ENCODE assay signal across 1 worm cellular context in genomic region chrX:2536246-2536772, ce11.
A peak's percentile ranks its signal among the peaks of the same experiment; 100 is the strongest.
TF ChIP-seq lines count a peak whose summit lies in the region.

No protein-coding gene starts in this region.

TF ChIP-seq in whole organism, L1 larva, 84 proteins besides CTCF, POLR2A, EP300 and RAD21 (continued from another document):
- TF ChIP-seq C16A3.4 (tag; optimal IDR thresholded peaks at IDR 0.05; lab: Kevin White, UChicago) (peak; percentile 68), nhr-47 (tag; optimal IDR thresholded peaks at IDR 0.05; lab: Kevin White, UChicago) (peak; percentile 90), rnt-1 (tag; optimal IDR thresholded peaks at IDR 0.05; lab: Kevin White, UChicago) (peak; percentile 90), snu-23 (GFP tag; optimal IDR thresholded peaks at IDR 0.05; lab: Kevin White, UChicago) (peak; percentile 92), unc-130 (tag; optimal IDR thresholded peaks at IDR 0.05; lab: Kevin White, UChicago) (no peak), pag-3 (tag; optimal IDR thresholded peaks at IDR 0.05; lab: Kevin White, UChicago; ENCODE audit: borderline replicate concordance, insufficient read depth) (no peak), lin-13 (GFP tag; optimal IDR thresholded peaks at IDR 0.05; lab: Kevin White, UChicago) (peak; percentile 67), swsn-7 (tag; optimal IDR thresholded peaks at IDR 0.05; lab: Kevin White, UChicago) (peak; percentile 88), aha-1 (tag; optimal IDR thresholded peaks at IDR 0.05; lab: Kevin White, UChicago) (peak; percentile 76), mdl-1 (tag; optimal IDR thresholded peaks at IDR 0.05; lab: Kevin White, UChicago) (peak in 1 of 2 experiments; percentile 84), nhr-11 (tag; optimal IDR thresholded peaks at IDR 0.05; lab: Kevin White, UChicago) (peak; percentile 62), nhr-19 (GFP tag; conservative IDR thresholded peaks at IDR 0.05; lab: Robert Waterston, UW) (peak; percentile 83), Y116A8C.19 (tag; optimal IDR thresholded peaks at IDR 0.05; lab: Kevin White, UChicago; ENCODE audit: borderline replicate concordance) (no peak)
